Worm (Caenorhabditis elegans) whole organism, young adult: ENCODE results near the gene flwr-1.

Experiments used
- F33H1.4 ChIP-seq: fragments of 200-800 bp; sonication (Bioruptor generic); IDR thresholded peaks from 2 replicates; pipeline ENCODE4 v1.3.6; 2022; ENCODE audit warnings: missing genetic modification reagents, missing genetic modification characterization, missing compliant biosample characterization
- F37B4.10 ChIP-seq: fragments of 200-800 bp; sonication (Bioruptor generic); IDR thresholded peaks from 2 replicates; pipeline ENCODE4 v1.3.6; 2022; ENCODE audit warnings: missing genetic modification characterization, missing compliant biosample characterization
- F55B11.4 ChIP-seq: sonication (generic microtip); optimal IDR thresholded peaks from 2 replicates; lab custom pipeline; 2016; ENCODE audit warnings: missing compliant biosample characterization, missing genetic modification characterization, borderline replicate concordance; ENCODE audit not compliant: insufficient read depth
- F57A8.1 ChIP-seq: fragments of 200-800 bp; sonication (Bioruptor generic); optimal IDR thresholded peaks from 2 replicates; lab custom pipeline; 2018; ENCODE audit warnings: mild to moderate bottlenecking, missing genetic modification characterization, moderate library complexity, missing compliant biosample characterization
- Y56A3A.18 ChIP-seq: fragments of 200-800 bp; sonication (Bioruptor generic); IDR thresholded peaks from 2 replicates; pipeline ENCODE4 v1.3.6; 2022; ENCODE audit warnings: missing genetic modification reagents, missing genetic modification characterization, missing compliant biosample characterization
- aptf-2 ChIP-seq: fragments of 200-800 bp; sonication (Bioruptor generic); conservative IDR thresholded peaks from 2 replicates; pipeline ENCODE4 v1.3.6; 2022; ENCODE audit warnings: missing genetic modification reagents, missing genetic modification characterization, missing compliant biosample characterization
- aptf-3 ChIP-seq: fragments of 200-800 bp; sonication (Bioruptor generic); IDR thresholded peaks from 2 replicates; pipeline ENCODE4 v1.3.6; 2022; ENCODE audit warnings: missing genetic modification characterization, missing compliant biosample characterization
- atf-7 ChIP-seq: sonication (generic microtip); optimal IDR thresholded peaks from 2 replicates; lab custom pipeline; 2017; ENCODE audit warnings: mild to moderate bottlenecking, missing genetic modification characterization, missing compliant biosample characterization
- attf-3 ChIP-seq: fragments of 200-800 bp; sonication (Bioruptor generic); conservative IDR thresholded peaks from 2 replicates; pipeline ENCODE4 v1.3.6; 2022; ENCODE audit warnings: missing genetic modification reagents, missing genetic modification characterization, missing compliant biosample characterization
- attf-6 ChIP-seq: fragments of 200-800 bp; sonication (Bioruptor generic); IDR thresholded peaks from 2 replicates; pipeline ENCODE4 v1.3.6; 2022; ENCODE audit warnings: missing genetic modification reagents, missing genetic modification characterization, missing compliant biosample characterization
- cebp-1 ChIP-seq, 2 experiments: fragments of 200-800 bp in 1 of 2; sonication (Bioruptor generic) in 1 of 2; sonication (generic microtip) in 1 of 2; IDR thresholded peaks in 1 of 2; optimal IDR thresholded peaks in 1 of 2; 2 replicates each; pipeline versions ENCODE4 v1.3.6 to Lab custom; 2017 to 2022; ENCODE audit warnings: missing compliant biosample characterization in 2 of 2, missing genetic modification characterization in 2 of 2, mild to moderate bottlenecking in 1 of 2, missing genetic modification reagents in 1 of 2, moderate library complexity in 1 of 2
- ceh-58 ChIP-seq: fragments of 200-800 bp; sonication (Bioruptor generic); IDR thresholded peaks from 2 replicates; pipeline ENCODE4 v1.3.6; 2022; ENCODE audit warnings: missing genetic modification characterization, missing compliant biosample characterization
- ceh-79 ChIP-seq: sonication (generic microtip); optimal IDR thresholded peaks from 2 replicates; lab custom pipeline; 2017; ENCODE audit warnings: mild to moderate bottlenecking, missing genetic modification characterization, missing compliant biosample characterization
- chd-7 ChIP-seq: sonication (generic microtip); optimal IDR thresholded peaks from 2 replicates; lab custom pipeline; 2016; ENCODE audit warnings: mild to moderate bottlenecking, missing genetic modification characterization, moderate library complexity, missing compliant biosample characterization
- dox-1 ChIP-seq: fragments of 200-800 bp; sonication (Bioruptor generic); IDR thresholded peaks from 2 replicates; pipeline ENCODE4 v1.3.6; 2022; ENCODE audit warnings: missing genetic modification reagents, missing genetic modification characterization, missing compliant biosample characterization
- dpl-1 ChIP-seq: fragments of 150-350 bp; optimal IDR thresholded peaks from 2 replicates; lab custom pipeline; 2014; ENCODE audit warnings: missing biosample characterization, missing genetic modification reagents, missing genetic modification characterization
- egl-18 ChIP-seq: fragments of 200-800 bp; sonication (Bioruptor generic); IDR thresholded peaks from 2 replicates; pipeline ENCODE4 v1.3.6; 2022; ENCODE audit warnings: missing genetic modification reagents, missing genetic modification characterization, missing compliant biosample characterization
- egrh-3 ChIP-seq: fragments of 200-800 bp; sonication (Bioruptor generic); IDR thresholded peaks from 2 replicates; pipeline ENCODE4 v1.3.6; 2022; ENCODE audit warnings: missing genetic modification reagents, missing genetic modification characterization, missing compliant biosample characterization
- him-1 ChIP-seq: sonication (generic microtip); optimal IDR thresholded peaks from 2 replicates; lab custom pipeline; 2016; ENCODE audit warnings: missing genotype, missing genetic modification reagents, missing genetic modification characterization, missing compliant biosample characterization
- hlh-26 ChIP-seq: fragments of 200-800 bp; sonication (Bioruptor generic); conservative IDR thresholded peaks from 2 replicates; pipeline ENCODE4 v1.3.6; 2022; ENCODE audit warnings: missing genetic modification reagents, missing genetic modification characterization, missing compliant biosample characterization
- lag-1 ChIP-seq: fragments of 200-800 bp; sonication (Bioruptor generic); IDR thresholded peaks from 2 replicates; pipeline ENCODE4 v1.3.6; 2022; ENCODE audit warnings: missing genetic modification reagents, missing genetic modification characterization, missing compliant biosample characterization
- madf-6 ChIP-seq: fragments of 200-800 bp; sonication (Bioruptor generic); IDR thresholded peaks from 2 replicates; pipeline ENCODE4 v1.3.6; 2022; ENCODE audit warnings: missing genetic modification reagents, missing genetic modification characterization, missing compliant biosample characterization
- mcd-1 ChIP-seq: fragments of 200-800 bp; sonication (Bioruptor generic); IDR thresholded peaks from 2 replicates; pipeline ENCODE4 v1.3.6; 2022; ENCODE audit warnings: missing genetic modification reagents, missing genetic modification characterization, missing compliant biosample characterization
- nhr-27 ChIP-seq: fragments of 200-800 bp; sonication (Bioruptor generic); optimal IDR thresholded peaks from 2 replicates; lab custom pipeline; 2018; ENCODE audit warnings: mild to moderate bottlenecking, missing genetic modification characterization, moderate library complexity, missing compliant biosample characterization
- snpc-4 ChIP-seq, 5 experiments: fragments of 150-350 bp in 1 of 5; sonication (generic microtip) in 4 of 5; optimal IDR thresholded peaks; 2 replicates each; lab custom pipeline; 2014 to 2018; ENCODE audit warnings: missing genetic modification characterization in 5 of 5, missing biosample characterization in 3 of 5, antibody characterized with exemption in 2 of 5, mild to moderate bottlenecking in 2 of 5, missing compliant biosample characterization in 2 of 5, missing genotype in 2 of 5, moderate library complexity in 2 of 5, missing genetic modification reagents in 1 of 5
- tbp1 ChIP-seq: fragments of 200-800 bp; sonication (Bioruptor generic); optimal IDR thresholded peaks from 2 replicates; lab custom pipeline; 2018; ENCODE audit warnings: mild to moderate bottlenecking, missing genetic modification characterization, missing compliant biosample characterization
- zfh-2 ChIP-seq: fragments of 200-800 bp; sonication (Bioruptor generic); conservative IDR thresholded peaks from 2 replicates; pipeline ENCODE4 v1.3.6; 2022; ENCODE audit warnings: missing genetic modification reagents, missing genetic modification characterization, missing compliant biosample characterization
- ztf-22 ChIP-seq: fragments of 200-800 bp; sonication (Bioruptor generic); optimal IDR thresholded peaks from 2 replicates; lab custom pipeline; 2018; ENCODE audit warnings: mild to moderate bottlenecking, missing genetic modification characterization, moderate library complexity, missing compliant biosample characterization
- ztf-28 ChIP-seq: fragments of 200-800 bp; sonication (Bioruptor generic); IDR thresholded peaks from 2 replicates; pipeline ENCODE4 v1.3.6; 2022; ENCODE audit warnings: missing genetic modification reagents, missing genetic modification characterization, missing compliant biosample characterization
- ztf-3 ChIP-seq: fragments of 200-800 bp; sonication (Bioruptor generic); optimal IDR thresholded peaks from 2 replicates; lab custom pipeline; 2018; ENCODE audit warnings: mild to moderate bottlenecking, missing genetic modification characterization, missing compliant biosample characterization

Gene flwr-1

ce11 chrX:14964253-14964652 lies 5.8 kb downstream of the flwr-1 start, which contains the start of gene rgs-11:
rgs-11 (plus strand) TSS chrX:14964553.
- no peak for TF ChIP-seq lag-1 (GFP tag; lab: Robert Waterston, UW)
- no peak for TF ChIP-seq him-1
- peak; percentile 66; the same call in 1 of the 2 replicates for TF ChIP-seq aptf-2 (GFP tag; lab: Robert Waterston, UW)

- no peak for TF ChIP-seq attf-6 (GFP tag; lab: Robert Waterston, UW)
- no peak for TF ChIP-seq F37B4.10 (GFP tag; lab: Robert Waterston, UW)
- TF ChIP-seq madf-6 (GFP tag; lab: Robert Waterston, UW), result no peak
- TF ChIP-seq nhr-27 (tag; lab: Kevin White, UChicago), result no peak
- no peak for TF ChIP-seq chd-7 (tag; lab: Kevin White, UChicago)
- peak; percentile 77; the same call in 1 of the 2 replicates for TF ChIP-seq aptf-2 (GFP tag; lab: Robert Waterston, UW)
- TF ChIP-seq, all 124 proteins: peak for 1
Observed at ce11 chrX:14962456-14962855, 7.6 kb downstream of the flwr-1 start, which contains the start of gene rgs-10. rgs-10 (plus strand) TSS chrX:14962756.

- no peak for TF ChIP-seq egl-18 (GFP tag; lab: Robert Waterston, UW)
- TF ChIP-seq atf-7 (tag; lab: Kevin White, UChicago), result no peak
- TF ChIP-seq F33H1.4 (GFP tag; lab: Robert Waterston, UW), result no peak
- no peak for TF ChIP-seq ztf-3 (GFP tag; lab: Kevin White, UChicago)
- TF ChIP-seq cebp-1 (GFP tag; IDR thresholded peaks at IDR 0.05; lab: Robert Waterston, UW), result no peak
- no peak for TF ChIP-seq cebp-1 (tag; optimal IDR thresholded peaks at IDR 0.05; lab: Kevin White, UChicago)
- TF ChIP-seq mcd-1 (GFP tag; lab: Robert Waterston, UW), result no peak
- no peak for TF ChIP-seq attf-3 (GFP tag; lab: Robert Waterston, UW)
Observed at ce11 chrX:14961471-14961870, 8.6 kb downstream of the flwr-1 start, which contains the start of gene idpp-3. idpp-3 (minus strand) TSS chrX:14961571.

ce11 chrX:14960841-14961240 lies 9.2 kb downstream of the flwr-1 start:
- TF ChIP-seq mcd-1 (GFP tag; lab: Robert Waterston, UW), result 0 out of 2 replicates have a peak, but pooled peaks have one; percentile 12
- peak; percentile 90 for TF ChIP-seq zfh-2 (GFP tag; lab: Robert Waterston, UW)
- TF ChIP-seq egrh-3, result peak; percentile 76
- no peak for TF ChIP-seq hlh-26 (GFP tag; lab: Robert Waterston, UW)

ce11 chrX:14959393-14960073 lies 10.5 kb downstream of the flwr-1 start:
- TF ChIP-seq Y56A3A.18, result no peak

- TF ChIP-seq ceh-58, result no peak
Observed at ce11 chrX:14958401-14958800, 11.7 kb downstream of the flwr-1 start.

ce11 chrX:14957176-14957575 lies 12.9 kb downstream of the flwr-1 start:
- TF ChIP-seq snpc-4 (GFP tag; optimal IDR thresholded peaks at IDR 0.05; lab: Kevin White, UChicago) (no peak), snpc-4 (tag; optimal IDR thresholded peaks at IDR 0.05; lab: Kevin White, UChicago) (no peak), ztf-28 (no peak), ztf-22 (no peak), aptf-3 (GFP tag; lab: Robert Waterston, UW) (no peak), dpl-1 (GFP tag; lab: Kevin White, UChicago) (no peak), dox-1 (GFP tag; lab: Robert Waterston, UW) (no peak), hlh-26 (GFP tag; lab: Robert Waterston, UW) (no peak), F55B11.4 (tag; lab: Kevin White, UChicago) (no peak), tbp1 (GFP tag; lab: Kevin White, UChicago) (no peak), ceh-79 (tag; lab: Kevin White, UChicago) (no peak), F57A8.1 (GFP tag; lab: Kevin White, UChicago) (no peak)
